Fruit fly (Drosophila melanogaster) whole organism, larva: Measurements from ENCODE around the gene Cp190.
A peak's percentile ranks its signal among the peaks of the same experiment; 100 is the strongest.

Source experiments
- noc ChIP-seq: fragments of 200-800 bp; sonication (Bioruptor generic); optimal IDR thresholded peaks from 3 replicates; lab custom pipeline; 2019; ENCODE audit warnings: missing biosample characterization, mild to moderate bottlenecking, missing genetic modification characterization, moderate library complexity

Gene Cp190

dm6 chr3R:15289828-15290641 is 15.0 kb upstream of the Cp190 start:
- no peak for TF ChIP-seq noc (tag; lab: Kevin White, UChicago)

- TF ChIP-seq noc (tag; lab: Kevin White, UChicago), result no peak
Measured at dm6 chr3R:15288802-15289201, 13.8 kb upstream of the Cp190 start.

dm6 chr3R:15287763-15288162 is 12.7 kb upstream of the Cp190 start:
- no peak for TF ChIP-seq noc (tag; lab: Kevin White, UChicago)

dm6 chr3R:15286693-15287041 is 11.6 kb upstream of the Cp190 start:
- peak; percentile 23 for TF ChIP-seq noc (tag; lab: Kevin White, UChicago)

- TF ChIP-seq noc (tag; lab: Kevin White, UChicago), result no peak
Measured at dm6 chr3R:15286024-15286692, 11.1 kb upstream of the Cp190 start.

dm6 chr3R:15282982-15283809 is 8.2 kb upstream of the Cp190 start:
- no peak for TF ChIP-seq noc (tag; lab: Kevin White, UChicago)

dm6 chr3R:15282326-15282725 is 7.3 kb upstream of the Cp190 start:
- TF ChIP-seq noc (tag; lab: Kevin White, UChicago), result no peak

dm6 chr3R:15281335-15281963 is 6.4 kb upstream of the Cp190 start:
- TF ChIP-seq noc (tag; lab: Kevin White, UChicago), result no peak

dm6 chr3R:15280619-15281334 is 5.7 kb upstream of the Cp190 start:
- peak; percentile 48 for TF ChIP-seq noc (tag; lab: Kevin White, UChicago)

- TF ChIP-seq noc (tag; lab: Kevin White, UChicago), result no peak
Measured at dm6 chr3R:15277926-15278869, 3.2 kb upstream of the Cp190 start, which contains the start of the genes MRG15 and Tm1. MRG15 (minus strand) TSS chr3R:15278109. Tm1 (plus strand) TSS chr3R:15278220.

dm6 chr3R:15268856-15269255 is 6.2 kb downstream of the Cp190 start:
- no peak for TF ChIP-seq noc (tag; lab: Kevin White, UChicago)

- no peak for TF ChIP-seq noc (tag; lab: Kevin White, UChicago)
Measured at dm6 chr3R:15268426-15268825, 6.6 kb downstream of the Cp190 start, which contains the start of the genes CG14864 and Zip88E. CG14864 (minus strand) TSS chr3R:15268538. Zip88E (plus strand) TSS chr3R:15268662.

- TF ChIP-seq noc (tag; lab: Kevin White, UChicago), result peak; percentile 14
Measured at dm6 chr3R:15265406-15266040, 9.5 kb downstream of the Cp190 start, which contains the start of gene ATPsynO. ATPsynO (plus strand) TSS chr3R:15265591.
